Worm (Caenorhabditis elegans) whole organism, midembryonic: ENCODE results near the gene R08C7.1.

Experiments
- T22C8.4 ChIP-seq: fragments of 200-800 bp; sonication (Bioruptor generic); IDR thresholded peaks from 2 replicates; pipeline ENCODE4 v1.3.6; 2022; ENCODE audit warnings: missing genetic modification characterization, missing compliant biosample characterization
- flt-1 ChIP-seq: fragments of 200-800 bp; sonication (Bioruptor generic); IDR thresholded peaks from 2 replicates; pipeline ENCODE4 v1.3.6; 2022; ENCODE audit warnings: missing genetic modification characterization, missing compliant biosample characterization
- klf-2 ChIP-seq: fragments of 200-800 bp; sonication (Bioruptor generic); conservative IDR thresholded peaks from 2 replicates; pipeline ENCODE4 v1.3.6; 2022; ENCODE audit warnings: missing genetic modification reagents, missing genetic modification characterization, missing compliant biosample characterization
- tab-1 ChIP-seq: fragments of 200-800 bp; sonication (Bioruptor generic); IDR thresholded peaks from 2 replicates; pipeline ENCODE4 v1.3.6; 2022; ENCODE audit warnings: missing genetic modification characterization, missing compliant biosample characterization
- ztf-29 ChIP-seq: fragments of 200-800 bp; sonication (Bioruptor generic); IDR thresholded peaks from 2 replicates; pipeline ENCODE4 v1.3.6; 2022; ENCODE audit warnings: missing genetic modification reagents, missing genetic modification characterization, missing compliant biosample characterization

ce11 chrIV:4480027-4480426 is 28.4 kb downstream of the R08C7.1 start, which contains the start of gene M01H9.10:
- TF ChIP-seq ztf-29: no peak
- no peak for TF ChIP-seq flt-1
- no peak for TF ChIP-seq klf-2
- TF ChIP-seq tab-1 (GFP tag; lab: Robert Waterston, UW): no peak
- no peak for TF ChIP-seq T22C8.4 (GFP tag; lab: Robert Waterston, UW)
